Fruit fly (Drosophila melanogaster): ENCODE data around the gene AsnRS.
A peak's percentile ranks its signal among the peaks of the same experiment; 100 is the strongest.

Gene AsnRS

dm6 chr2L:19104383-19104782 is 27.4 kb downstream of the AsnRS start:
- TF ChIP-seq Clk (GFP tag; optimal IDR thresholded peaks at IDR 0.05) (no peak), CG5204 (GFP tag; optimal IDR thresholded peaks at IDR 0.05) (no peak), ovo (GFP tag; optimal IDR thresholded peaks at IDR 0.05) (no peak), toe (GFP tag; optimal IDR thresholded peaks at IDR 0.05) (no peak), Mnt (GFP tag; optimal IDR thresholded peaks at IDR 0.05) (no peak), cic (GFP tag; optimal IDR thresholded peaks at IDR 0.05) (no peak), CG14711 (tag; optimal IDR thresholded peaks at IDR 0.05) (no peak), CG7045 (GFP tag; optimal IDR thresholded peaks at IDR 0.05) (no peak), Crg-1 (GFP tag; optimal IDR thresholded peaks at IDR 0.05) (no peak), tj (GFP tag; optimal IDR thresholded peaks at IDR 0.05) (no peak), CG33017 (tag; optimal IDR thresholded peaks at IDR 0.05) (no peak), kay (GFP tag; ENCODE audit: borderline replicate concordance) (no peak), CG12768 (GFP tag; optimal IDR thresholded peaks at IDR 0.05) (no peak), CG1620 (GFP tag; optimal IDR thresholded peaks at IDR 0.05) (no peak), pad (GFP tag; optimal IDR thresholded peaks at IDR 0.05) (no peak), bab1 (GFP tag; optimal IDR thresholded peaks at IDR 0.05) (no peak)

dm6 chr2L:19103176-19103921 is 28.4 kb downstream of the AsnRS start:
- TF ChIP-seq tj (GFP tag; optimal IDR thresholded peaks at IDR 0.05) (no peak), CG5204 (GFP tag; optimal IDR thresholded peaks at IDR 0.05) (no peak), bab1 (GFP tag; optimal IDR thresholded peaks at IDR 0.05) (no peak), toe (GFP tag; optimal IDR thresholded peaks at IDR 0.05) (no peak), CG7101 (tag; optimal IDR thresholded peaks at IDR 0.05) (no peak), Clk (GFP tag; optimal IDR thresholded peaks at IDR 0.05) (no peak), CG14711 (tag; optimal IDR thresholded peaks at IDR 0.05) (no peak), Crg-1 (GFP tag; optimal IDR thresholded peaks at IDR 0.05) (no peak), CG1620 (GFP tag; optimal IDR thresholded peaks at IDR 0.05) (no peak), cnc (optimal IDR thresholded peaks at IDR 0.05) (no peak), kay (GFP tag; ENCODE audit: borderline replicate concordance) (no peak), Mnt (GFP tag; optimal IDR thresholded peaks at IDR 0.05) (no peak)

dm6 chr2L:19101744-19102143 is 30.0 kb downstream of the AsnRS start, which contains the start of the genes CG17344 and CG43731:
CG17344 (plus strand) TSS chr2L:19102044.
CG43731 (plus strand) TSS chr2L:19102044.
- TF ChIP-seq Crg-1 (GFP tag; optimal IDR thresholded peaks at IDR 0.05): no peak
- no peak for TF ChIP-seq CG7045 (GFP tag; optimal IDR thresholded peaks at IDR 0.05)
- no peak for TF ChIP-seq toe (GFP tag; optimal IDR thresholded peaks at IDR 0.05)
- TF ChIP-seq CG12768 (GFP tag; optimal IDR thresholded peaks at IDR 0.05): no peak

- TF ChIP-seq bab1 (GFP tag; optimal IDR thresholded peaks at IDR 0.05) (no peak), toe (GFP tag; optimal IDR thresholded peaks at IDR 0.05) (no peak), CG5204 (GFP tag; optimal IDR thresholded peaks at IDR 0.05) (no peak), cic (GFP tag; optimal IDR thresholded peaks at IDR 0.05) (peak; percentile 58), Clk (GFP tag; optimal IDR thresholded peaks at IDR 0.05) (no peak)
Measured at dm6 chr2L:19098668-19099067, 33.1 kb downstream of the AsnRS start.

dm6 chr2L:19097374-19097773 is 34.4 kb downstream of the AsnRS start:
- TF ChIP-seq bab1 (GFP tag; optimal IDR thresholded peaks at IDR 0.05) (no peak), Clk (GFP tag; optimal IDR thresholded peaks at IDR 0.05) (no peak), CG33017 (tag; optimal IDR thresholded peaks at IDR 0.05) (no peak), kay (GFP tag; ENCODE audit: borderline replicate concordance) (no peak), cnc (optimal IDR thresholded peaks at IDR 0.05) (no peak), toe (GFP tag; optimal IDR thresholded peaks at IDR 0.05) (no peak), CG14711 (tag; optimal IDR thresholded peaks at IDR 0.05) (no peak), CG7045 (GFP tag; optimal IDR thresholded peaks at IDR 0.05) (no peak), Mnt (GFP tag; optimal IDR thresholded peaks at IDR 0.05) (no peak), CG7101 (tag; optimal IDR thresholded peaks at IDR 0.05) (no peak), CG12768 (GFP tag; optimal IDR thresholded peaks at IDR 0.05) (no peak), CG5204 (GFP tag; optimal IDR thresholded peaks at IDR 0.05) (no peak), ovo (GFP tag; optimal IDR thresholded peaks at IDR 0.05) (no peak)

dm6 chr2L:19096361-19096760 is 35.4 kb downstream of the AsnRS start:
- TF ChIP-seq toe (GFP tag; optimal IDR thresholded peaks at IDR 0.05) (no peak), CG7101 (tag; optimal IDR thresholded peaks at IDR 0.05) (no peak), tj (GFP tag; optimal IDR thresholded peaks at IDR 0.05) (no peak), CG7045 (GFP tag; optimal IDR thresholded peaks at IDR 0.05) (no peak), ovo (GFP tag; optimal IDR thresholded peaks at IDR 0.05) (no peak), CG14711 (tag; optimal IDR thresholded peaks at IDR 0.05) (no peak), Mnt (GFP tag; optimal IDR thresholded peaks at IDR 0.05) (no peak), CG1620 (GFP tag; optimal IDR thresholded peaks at IDR 0.05) (no peak), CG33017 (tag; optimal IDR thresholded peaks at IDR 0.05) (no peak), bab1 (GFP tag; optimal IDR thresholded peaks at IDR 0.05) (no peak), CG11617 (GFP tag; optimal IDR thresholded peaks at IDR 0.05) (no peak), Hr96 (GFP tag; optimal IDR thresholded peaks at IDR 0.05) (no peak), kay (GFP tag; ENCODE audit: borderline replicate concordance) (no peak), cic (GFP tag; optimal IDR thresholded peaks at IDR 0.05) (no peak), cnc (optimal IDR thresholded peaks at IDR 0.05) (no peak)

dm6 chr2L:19093868-19094267 is 37.9 kb downstream of the AsnRS start:
- TF ChIP-seq CG7101 (tag; optimal IDR thresholded peaks at IDR 0.05) (no peak), ovo (GFP tag; optimal IDR thresholded peaks at IDR 0.05) (no peak), Hr96 (GFP tag; optimal IDR thresholded peaks at IDR 0.05) (no peak), tj (GFP tag; optimal IDR thresholded peaks at IDR 0.05) (no peak), kay (GFP tag; ENCODE audit: borderline replicate concordance) (no peak), CG14711 (tag; optimal IDR thresholded peaks at IDR 0.05) (no peak), CG12768 (GFP tag; optimal IDR thresholded peaks at IDR 0.05) (no peak), CG5204 (GFP tag; optimal IDR thresholded peaks at IDR 0.05) (no peak), Mnt (GFP tag; optimal IDR thresholded peaks at IDR 0.05) (no peak), cnc (optimal IDR thresholded peaks at IDR 0.05) (no peak), Crg-1 (GFP tag; optimal IDR thresholded peaks at IDR 0.05) (no peak), CG7045 (GFP tag; optimal IDR thresholded peaks at IDR 0.05) (no peak), cic (GFP tag; optimal IDR thresholded peaks at IDR 0.05) (no peak), pad (GFP tag; optimal IDR thresholded peaks at IDR 0.05) (no peak), CG11617 (GFP tag; optimal IDR thresholded peaks at IDR 0.05) (no peak), bab1 (GFP tag; optimal IDR thresholded peaks at IDR 0.05) (no peak), toe (GFP tag; optimal IDR thresholded peaks at IDR 0.05) (no peak), Clk (GFP tag; optimal IDR thresholded peaks at IDR 0.05) (no peak), CG33017 (tag; optimal IDR thresholded peaks at IDR 0.05) (no peak), CG1620 (GFP tag; optimal IDR thresholded peaks at IDR 0.05) (no peak)

All from whole organism, adult.